Fruit fly (Drosophila melanogaster): Measurements from ENCODE around the gene CG6865.

Gene CG6865

dm6 chr3L:18870027-18870426 lies 6.6 kb downstream of the CG6865 start, which contains the start of gene Blos3 (continued):
- TF ChIP-seq Camta (GFP tag; optimal IDR thresholded peaks at IDR 0.05) (peak; percentile 37), tio (GFP tag; optimal IDR thresholded peaks at IDR 0.05) (peak; percentile 19), Hmx (GFP tag; optimal IDR thresholded peaks at IDR 0.05) (peak; percentile 41), run (tag; optimal IDR thresholded peaks at IDR 0.05) (no peak), Nf-YA (GFP tag; IDR thresholded peaks at IDR 0.05) (no peak), Atf-2 (GFP tag; optimal IDR thresholded peaks at IDR 0.05) (peak; percentile 51), CG17829 (tag; optimal IDR thresholded peaks at IDR 0.05) (peak; percentile 45), caup (GFP tag; optimal IDR thresholded peaks at IDR 0.05; ENCODE audit: severe bottlenecking) (peak; percentile 23), stwl (tag; optimal IDR thresholded peaks at IDR 0.05) (peak; percentile 72), MBD-R2 (GFP tag; IDR thresholded peaks at IDR 0.05) (peak; percentile 61), CG14667 (GFP tag; IDR thresholded peaks at IDR 0.05) (peak; percentile 4; the same call in 1 of the 2 replicates), maf-S (GFP tag; optimal IDR thresholded peaks at IDR 0.05) (peak; percentile 62), CG15011 (GFP tag; optimal IDR thresholded peaks at IDR 0.05) (no peak), sc (optimal IDR thresholded peaks at IDR 0.05) (no peak), sc (GFP tag; optimal IDR thresholded peaks at IDR 0.05) (no peak), CG34422 (GFP tag; IDR thresholded peaks at IDR 0.05) (peak; percentile 25; the same call in 1 of the 3 replicates), pb (GFP tag; optimal IDR thresholded peaks at IDR 0.05) (no peak), Six4 (GFP tag; optimal IDR thresholded peaks at IDR 0.05) (peak; percentile 21), Usf (GFP tag; optimal IDR thresholded peaks at IDR 0.05) (no peak), CG16863 (GFP tag; optimal IDR thresholded peaks at IDR 0.05) (peak; percentile 50), CG10431 (GFP tag; optimal IDR thresholded peaks at IDR 0.05) (no peak), jing (GFP tag; optimal IDR thresholded peaks at IDR 0.05) (no peak), CG1233 (GFP tag; optimal IDR thresholded peaks at IDR 0.05) (peak; percentile 24), bab2 (GFP tag; optimal IDR thresholded peaks at IDR 0.05) (peak; percentile 29), dimm (GFP tag; IDR thresholded peaks at IDR 0.05) (no peak), hbn (GFP tag; IDR thresholded peaks at IDR 0.05; ENCODE audit: partially characterized antibody) (no peak), Hmr (GFP tag; optimal IDR thresholded peaks at IDR 0.05) (peak; percentile 52), BEAF-32 (GFP tag; optimal IDR thresholded peaks at IDR 0.05) (no peak), CG6254 (GFP tag; optimal IDR thresholded peaks at IDR 0.05) (no peak), Hr51 (GFP tag; optimal IDR thresholded peaks at IDR 0.05) (peak in 1 of 2 experiments; percentile 9), CG4360 (GFP tag; IDR thresholded peaks at IDR 0.05) (no peak), kah (GFP tag; optimal IDR thresholded peaks at IDR 0.05) (peak; percentile 69), fu2 (GFP tag; optimal IDR thresholded peaks at IDR 0.05) (peak; percentile 16), gem (tag; optimal IDR thresholded peaks at IDR 0.05) (peak; percentile 76), az2 (GFP tag; optimal IDR thresholded peaks at IDR 0.05) (peak; percentile 62), CG18476 (GFP tag; optimal IDR thresholded peaks at IDR 0.05) (peak; percentile 21), CG32532 (GFP tag; IDR thresholded peaks at IDR 0.05) (0 out of 2 replicates have a peak, but pooled peaks have one; percentile 16), sens-2 (GFP tag; IDR thresholded peaks at IDR 0.05) (no peak), Xbp1 (GFP tag; optimal IDR thresholded peaks at IDR 0.05) (peak; percentile 61), Trl (optimal IDR thresholded peaks at IDR 0.05) (no peak), Trl (GFP tag; optimal IDR thresholded peaks at IDR 0.05) (peak; percentile 66), ken (GFP tag; IDR thresholded peaks at IDR 0.05) (peak; percentile 67; the same call in 1 of the 3 replicates), NC2α (GFP tag; optimal IDR thresholded peaks at IDR 0.05) (peak; percentile 6), HLHmδ (GFP tag; optimal IDR thresholded peaks at IDR 0.05) (no peak), CG12155 (GFP tag; optimal IDR thresholded peaks at IDR 0.05) (peak; percentile 24), Mrtf (GFP tag; IDR thresholded peaks at IDR 0.05) (no peak), chn (GFP tag; optimal IDR thresholded peaks at IDR 0.05) (peak; percentile 52), CG3281 (GFP tag; optimal IDR thresholded peaks at IDR 0.05) (peak; percentile 52), CG8924 (tag; optimal IDR thresholded peaks at IDR 0.05) (peak; percentile 58), shn (GFP tag; optimal IDR thresholded peaks at IDR 0.05) (peak; percentile 49), repo (GFP tag; optimal IDR thresholded peaks at IDR 0.05) (peak; percentile 32), CG3847 (GFP tag; IDR thresholded peaks at IDR 0.05) (0 out of 2 replicates have a peak, but pooled peaks have one; percentile 6)
